Fruit fly (Drosophila melanogaster) Kc167 (cell line): ENCODE results near the gene CG18764.

Experiments
- Myc ChIP-seq: fragments of >200 bp; optimal IDR thresholded peaks from 2 replicates; lab custom pipeline; 2017; ENCODE audit warnings: missing external identifiers
- Sin3A ChIP-seq: fragments of >200 bp; optimal IDR thresholded peaks from 2 replicates; lab custom pipeline; 2018; ENCODE audit warnings: missing external identifiers
- h ChIP-seq: fragments of >200 bp; optimal IDR thresholded peaks from 3 replicates; lab custom pipeline; 2018; ENCODE audit warnings: missing external identifiers
- insv ChIP-seq: fragments of >200 bp; optimal IDR thresholded peaks from 3 replicates; lab custom pipeline; 2018; ENCODE audit warnings: missing external identifiers
- psq ChIP-seq: fragments of >200 bp; optimal IDR thresholded peaks from 2 replicates; lab custom pipeline; 2017; ENCODE audit warnings: missing external identifiers
- ttk ChIP-seq: sonication (Bioruptor generic); optimal IDR thresholded peaks from 2 replicates; lab custom pipeline; 2017; ENCODE audit warnings: missing external identifiers

Gene CG18764

dm6 chr3R:11639946-11640588, 13.4 kb downstream of the CG18764 start:
- TF ChIP-seq h (lab: Kevin White, UChicago) = no peak
- no peak for TF ChIP-seq insv (lab: Kevin White, UChicago)
- TF ChIP-seq Sin3A (lab: Kevin White, UChicago) = no peak
- TF ChIP-seq psq (lab: Kevin White, UChicago) = no peak
- no peak for TF ChIP-seq ttk (lab: Kevin White, UChicago)
- no peak for TF ChIP-seq Myc (lab: Kevin White, UChicago)

DNA sequence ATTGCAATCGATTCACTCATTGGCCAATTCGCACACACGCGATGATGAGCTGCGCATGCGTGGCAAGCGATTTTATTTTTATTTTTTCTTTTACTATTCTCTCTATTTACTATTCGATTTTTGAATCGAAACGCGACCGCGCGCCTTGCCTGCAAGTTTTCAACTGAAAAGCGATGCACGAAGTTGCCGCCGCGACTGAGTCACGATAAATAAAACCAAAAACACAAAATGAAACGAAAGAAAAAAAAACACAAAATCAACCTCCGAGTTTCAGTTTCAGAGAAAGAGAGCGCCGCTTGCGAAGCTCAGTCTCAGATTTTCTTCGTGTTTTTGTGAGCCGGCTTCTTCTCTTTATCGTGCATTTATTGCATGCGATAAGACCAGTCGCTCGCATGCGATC, 20.1 kb downstream of the CG18764 start:
- TF ChIP-seq psq (lab: Kevin White, UChicago) = no peak
- no peak for TF ChIP-seq insv (lab: Kevin White, UChicago)
- no peak for TF ChIP-seq ttk (lab: Kevin White, UChicago)
- TF ChIP-seq Myc (lab: Kevin White, UChicago) = no peak
- TF ChIP-seq h (lab: Kevin White, UChicago) = no peak
- no peak for TF ChIP-seq Sin3A (lab: Kevin White, UChicago)

dm6 chr3R:11648356-11649355, 22.0 kb downstream of the CG18764 start:
- no peak for TF ChIP-seq Sin3A (lab: Kevin White, UChicago)
- TF ChIP-seq Myc (lab: Kevin White, UChicago) = no peak
- no peak for TF ChIP-seq h (lab: Kevin White, UChicago)
- TF ChIP-seq insv (lab: Kevin White, UChicago) = no peak
- no peak for TF ChIP-seq psq (lab: Kevin White, UChicago)
- TF ChIP-seq ttk (lab: Kevin White, UChicago) = no peak

DNA sequence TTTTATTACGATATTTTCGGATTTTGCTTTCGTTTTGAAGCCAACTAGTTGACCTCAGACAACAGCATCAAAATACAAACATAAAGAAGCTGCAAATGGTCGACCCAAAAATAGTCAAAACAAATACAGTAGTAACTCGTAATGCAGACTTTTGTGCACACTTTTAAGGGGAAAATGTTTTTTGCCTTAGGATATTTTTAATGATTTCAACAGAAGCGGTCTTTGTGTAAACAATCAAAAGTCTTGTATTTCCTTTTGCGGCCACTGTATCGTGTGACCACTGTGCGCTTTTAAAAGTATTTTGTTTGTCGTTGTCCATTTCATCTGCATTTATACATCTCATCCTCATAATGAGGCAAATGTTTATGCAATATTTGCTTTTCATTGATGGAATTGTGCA, 22.8 kb downstream of the CG18764 start:
- no peak for TF ChIP-seq Sin3A (lab: Kevin White, UChicago)
- no peak for TF ChIP-seq insv (lab: Kevin White, UChicago)
- TF ChIP-seq h (lab: Kevin White, UChicago) = no peak
- TF ChIP-seq psq (lab: Kevin White, UChicago) = no peak

- TF ChIP-seq Myc (lab: Kevin White, UChicago) (no peak), insv (lab: Kevin White, UChicago) (no peak), psq (lab: Kevin White, UChicago) (no peak), ttk (lab: Kevin White, UChicago) (no peak), h (lab: Kevin White, UChicago) (no peak), Sin3A (lab: Kevin White, UChicago) (no peak)
These were observed 23.7 kb downstream of the CG18764 start, which contains the start of the genes Csk and Elp1 for dm6 chr3R:11650105-11651039. TSS of gene Csk (minus strand) at chr3R:11650706. TSS of gene Elp1 (plus strand) at chr3R:11650971.

dm6 chr3R:11655873-11656374, 29.2 kb downstream of the CG18764 start, which contains the start of gene CG42327:
TSS of gene CG42327 (plus strand) at chr3R:11656149.
- no peak for TF ChIP-seq ttk (lab: Kevin White, UChicago)
- TF ChIP-seq Myc (lab: Kevin White, UChicago) = no peak
- TF ChIP-seq Sin3A (lab: Kevin White, UChicago) = no peak
- no peak for TF ChIP-seq h (lab: Kevin White, UChicago)
- TF ChIP-seq insv (lab: Kevin White, UChicago) = no peak
- TF ChIP-seq psq (lab: Kevin White, UChicago) = no peak

dm6 chr3R:11656614-11657216, 30.0 kb downstream of the CG18764 start:
- no peak for TF ChIP-seq h (lab: Kevin White, UChicago)
- TF ChIP-seq psq (lab: Kevin White, UChicago) = no peak

- TF ChIP-seq ttk (lab: Kevin White, UChicago) (no peak), Sin3A (lab: Kevin White, UChicago) (no peak)
These were observed 31.1 kb downstream of the CG18764 start for dm6 chr3R:11657786-11658193.

- TF ChIP-seq insv (lab: Kevin White, UChicago) (no peak), Sin3A (lab: Kevin White, UChicago) (no peak), ttk (lab: Kevin White, UChicago) (no peak), h (lab: Kevin White, UChicago) (no peak), psq (lab: Kevin White, UChicago) (no peak), Myc (lab: Kevin White, UChicago) (no peak)
These were observed 34.5 kb downstream of the CG18764 start for dm6 chr3R:11661187-11661586.

DNA sequence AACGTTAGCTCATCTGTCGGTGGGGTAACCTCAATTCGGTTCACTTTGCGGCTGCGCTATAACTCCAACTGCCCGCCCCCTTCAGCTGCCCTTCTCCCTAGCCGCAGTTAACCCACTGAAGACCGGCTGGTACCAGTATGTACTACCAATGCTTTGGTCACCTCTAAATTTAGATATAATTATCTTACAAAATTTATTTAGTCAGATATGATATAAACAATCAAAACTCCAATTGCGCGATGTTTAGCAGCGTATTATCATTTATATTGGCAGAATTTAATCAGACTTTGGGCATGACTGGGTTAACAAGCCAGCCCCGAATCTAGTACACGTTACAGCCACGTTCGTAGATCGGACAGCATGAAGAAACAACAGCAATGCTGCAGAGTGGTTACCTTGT, 35.0 kb downstream of the CG18764 start:
- no peak for TF ChIP-seq psq (lab: Kevin White, UChicago)
- TF ChIP-seq Sin3A (lab: Kevin White, UChicago) = no peak
- no peak for TF ChIP-seq h (lab: Kevin White, UChicago)
- no peak for TF ChIP-seq insv (lab: Kevin White, UChicago)
- TF ChIP-seq ttk (lab: Kevin White, UChicago) = no peak
- TF ChIP-seq Myc (lab: Kevin White, UChicago) = no peak
